Fruit fly (Drosophila melanogaster): ENCODE results near the gene CG31368.

CG31368 gene

dm6 chr3R:11888038-11888567, 5.5 kb downstream of the CG31368 start (continued):
- TF ChIP-seq Pdp1 (GFP tag; optimal IDR thresholded peaks at IDR 0.05) (no peak), CG8944 (GFP tag; optimal IDR thresholded peaks at IDR 0.05) (no peak), Trl (optimal IDR thresholded peaks at IDR 0.05) (peak; percentile 63 to 64), Trl (GFP tag; optimal IDR thresholded peaks at IDR 0.05) (no peak), Opbp (GFP tag; IDR thresholded peaks at IDR 0.05; ENCODE audit: partially characterized antibody) (peak; percentile 73; the same call in 2 of the 3 replicates), CG12071 (GFP tag; optimal IDR thresholded peaks at IDR 0.05) (no peak), D19A (tag; optimal IDR thresholded peaks at IDR 0.05) (no peak), Lim3 (GFP tag; IDR thresholded peaks at IDR 0.05) (no peak), tup (GFP tag; optimal IDR thresholded peaks at IDR 0.05) (no peak), Drgx (GFP tag; IDR thresholded peaks at IDR 0.05) (peak; percentile 45; the same call in 1 of the 2 replicates), Vsx1 (GFP tag; optimal IDR thresholded peaks at IDR 0.05) (peak; percentile 68), CG3065 (GFP tag; optimal IDR thresholded peaks at IDR 0.05) (no peak), CG6791 (GFP tag; IDR thresholded peaks at IDR 0.05; ENCODE audit: partially characterized antibody) (no peak), hbn (GFP tag; IDR thresholded peaks at IDR 0.05; ENCODE audit: partially characterized antibody) (peak; percentile 41; the same call in 1 of the 2 replicates), maf-S (GFP tag; optimal IDR thresholded peaks at IDR 0.05) (no peak), Hr51 (GFP tag; optimal IDR thresholded peaks at IDR 0.05) (no peak), CG7271 (tag; optimal IDR thresholded peaks at IDR 0.05) (no peak), Atf3 (GFP tag; optimal IDR thresholded peaks at IDR 0.05) (no peak), crol (GFP tag; IDR thresholded peaks at IDR 0.05) (no peak), Oli (tag; optimal IDR thresholded peaks at IDR 0.05) (peak; percentile 32), CG15696 (tag; optimal IDR thresholded peaks at IDR 0.05) (peak; percentile 23), nerfin-1 (tag; optimal IDR thresholded peaks at IDR 0.05) (peak; percentile 15), CG18599 (GFP tag; optimal IDR thresholded peaks at IDR 0.05) (no peak), croc (GFP tag; conservative IDR thresholded peaks at IDR 0.05) (no peak), ci (GFP tag; IDR thresholded peaks at IDR 0.05) (peak; percentile 17; the same call in 2 of the 3 replicates), vnd (GFP tag; IDR thresholded peaks at IDR 0.05; ENCODE audit: partially characterized antibody) (no peak), sob (GFP tag; IDR thresholded peaks at IDR 0.05) (no peak), CG1602 (GFP tag; optimal IDR thresholded peaks at IDR 0.05) (no peak), NK7.1 (GFP tag; optimal IDR thresholded peaks at IDR 0.05) (no peak), Ada2b (GFP tag; IDR thresholded peaks at IDR 0.05) (no peak), insv (GFP tag; optimal IDR thresholded peaks at IDR 0.05) (peak in 1 of 2 experiments; percentile 53), CG6175 (GFP tag; IDR thresholded peaks at IDR 0.05) (no peak), ato (GFP tag; IDR thresholded peaks at IDR 0.05; ENCODE audit: partially characterized antibody) (no peak), bigmax (GFP tag; optimal IDR thresholded peaks at IDR 0.05) (no peak), oc (tag; optimal IDR thresholded peaks at IDR 0.05) (no peak), sim (GFP tag; IDR thresholded peaks at IDR 0.05) (no peak), CG3847 (GFP tag; IDR thresholded peaks at IDR 0.05) (no peak), YL-1 (GFP tag; optimal IDR thresholded peaks at IDR 0.05) (no peak), CG9609 (GFP tag; optimal IDR thresholded peaks at IDR 0.05) (no peak), lilli (GFP tag; optimal IDR thresholded peaks at IDR 0.05) (no peak), ab (GFP tag; optimal IDR thresholded peaks at IDR 0.05) (no peak), Dp (GFP tag; optimal IDR thresholded peaks at IDR 0.05) (no peak), CG15073 (GFP tag; optimal IDR thresholded peaks at IDR 0.05) (no peak), CG15514 (GFP tag; optimal IDR thresholded peaks at IDR 0.05) (no peak), Kr (GFP tag; optimal IDR thresholded peaks at IDR 0.05) (no peak), CG3726 (GFP tag; IDR thresholded peaks at IDR 0.05) (no peak), hkb (optimal IDR thresholded peaks at IDR 0.05) (no peak), hkb (GFP tag; IDR thresholded peaks at IDR 0.05) (no peak), da (GFP tag; optimal IDR thresholded peaks at IDR 0.05) (no peak), CG10366 (GFP tag; IDR thresholded peaks at IDR 0.05) (no peak), CG8281 (tag; optimal IDR thresholded peaks at IDR 0.05) (no peak)

Data from whole organism, embryonic.